Fruit fly (Drosophila melanogaster) whole organism, pupa: ENCODE data around the gene eIF4G1.

ENCODE experiments used
- CG10348 ChIP-seq: fragments of 200-800 bp; sonication (Bioruptor generic); IDR thresholded peaks from 2 replicates; pipeline ENCODE4 v1.3.6; 2022; ENCODE audit warnings: missing biosample characterization, missing genetic modification characterization
- CG13204 ChIP-seq: fragments of 200-800 bp; sonication (Bioruptor generic); optimal IDR thresholded peaks from 2 replicates; lab custom pipeline; 2018; ENCODE audit warnings: missing biosample characterization, mild to moderate bottlenecking, missing genetic modification characterization, moderate library complexity
- CG14655 ChIP-seq: fragments of 200-800 bp; sonication (Bioruptor generic); optimal IDR thresholded peaks from 3 replicates; lab custom pipeline; 2017; ENCODE audit warnings: mild to moderate bottlenecking, missing biosample characterization, missing genetic modification reagents, missing genetic modification characterization
- CG15710 ChIP-seq: fragments of 200-800 bp; sonication (Bioruptor generic); optimal IDR thresholded peaks from 2 replicates; lab custom pipeline; 2018; ENCODE audit warnings: missing biosample characterization, mild to moderate bottlenecking, missing genetic modification characterization, moderate library complexity
- CG17806 ChIP-seq: fragments of 200-800 bp; sonication (Bioruptor generic); optimal IDR thresholded peaks from 2 replicates; lab custom pipeline; 2018; ENCODE audit warnings: missing biosample characterization, mild to moderate bottlenecking, missing genetic modification characterization, moderate library complexity
- CG32121 ChIP-seq: fragments of 200-800 bp; sonication (Bioruptor generic); IDR thresholded peaks from 2 replicates; pipeline ENCODE4 v1.3.6; 2022; ENCODE audit warnings: missing biosample characterization, missing genetic modification characterization
- CG8301 ChIP-seq: fragments of 200-800 bp; sonication (Bioruptor generic); optimal IDR thresholded peaks from 2 replicates; lab custom pipeline; 2018; ENCODE audit warnings: missing biosample characterization, mild to moderate bottlenecking, missing genetic modification characterization
- EcR ChIP-seq: fragments of 200-800 bp; sonication (Bioruptor generic); optimal IDR thresholded peaks from 3 replicates; lab custom pipeline; 2019; ENCODE audit warnings: missing biosample characterization, missing genetic modification characterization, mild to moderate bottlenecking, moderate library complexity, missing genetic modification reagents
- Pif1B ChIP-seq: fragments of 200-800 bp; sonication (Bioruptor generic); optimal IDR thresholded peaks from 3 replicates; lab custom pipeline; 2016; ENCODE audit warnings: missing biosample characterization, missing genetic modification characterization
- gl ChIP-seq: fragments of 200-800 bp; sonication (Bioruptor generic); optimal IDR thresholded peaks from 2 replicates; lab custom pipeline; 2018; ENCODE audit warnings: missing biosample characterization, mild to moderate bottlenecking, missing genetic modification characterization

DNA sequence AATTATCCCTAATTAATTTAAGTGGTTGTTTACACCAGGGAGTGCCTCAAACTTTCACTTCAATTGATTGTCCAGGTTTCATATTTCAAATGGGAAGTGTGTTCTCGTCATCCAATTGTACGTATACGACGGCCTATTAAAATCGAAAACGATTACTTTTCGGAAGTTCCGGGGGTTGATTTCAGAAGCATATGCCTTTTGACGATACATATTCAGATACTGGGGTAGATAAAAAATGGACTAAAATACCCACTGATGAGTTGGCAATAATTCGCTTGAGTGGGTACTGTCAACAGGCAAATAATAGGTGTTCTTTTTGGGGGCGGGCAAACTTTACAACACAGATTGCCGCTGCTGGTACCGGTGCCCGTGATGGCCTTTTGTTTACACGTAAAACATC is 44.1 kb upstream of the eIF4G1 start:
- no peak for TF ChIP-seq EcR
- TF ChIP-seq CG13204, result no peak
- no peak for TF ChIP-seq CG32121 (GFP tag; lab: Robert Waterston, UW)
- TF ChIP-seq CG14655 (GFP tag; lab: Kevin White, UChicago), result no peak
- no peak for TF ChIP-seq CG17806 (tag; lab: Kevin White, UChicago)
- TF ChIP-seq gl (tag; lab: Kevin White, UChicago), result no peak
- no peak for TF ChIP-seq CG8301 (tag; lab: Kevin White, UChicago)
- TF ChIP-seq CG15710 (tag; lab: Kevin White, UChicago), result no peak
- no peak for TF ChIP-seq CG10348 (GFP tag; lab: Robert Waterston, UW)
- no peak for TF ChIP-seq Pif1B (GFP tag; lab: Kevin White, UChicago)
